Worm (Caenorhabditis elegans) whole organism, L1 larva: ENCODE results near the gene F11D5.1.

Experiments
- C04F5.9 ChIP-seq: sonication (generic microtip); optimal IDR thresholded peaks from 2 replicates; lab custom pipeline; 2016; ENCODE audit warnings: missing genetic modification characterization, missing compliant biosample characterization
- ets-5 ChIP-seq: fragments of 200-800 bp; sonication (Bioruptor generic); IDR thresholded peaks from 2 replicates; pipeline ENCODE4 v1.3.6; 2022; ENCODE audit warnings: missing genetic modification characterization, missing compliant biosample characterization
- lsy-2 ChIP-seq, 2 experiments: fragments of 150-350 bp; optimal IDR thresholded peaks; 2 replicates each; lab custom pipeline; 2014; ENCODE audit warnings: missing biosample characterization in 2 of 2, missing genetic modification characterization in 2 of 2
- nhr-11 ChIP-seq: fragments of 150-350 bp; optimal IDR thresholded peaks from 2 replicates; lab custom pipeline; 2014; ENCODE audit warnings: missing biosample characterization, missing genetic modification characterization
- nhr-19 ChIP-seq: fragments of 200-800 bp; sonication (Bioruptor generic); conservative IDR thresholded peaks from 2 replicates; pipeline ENCODE4 v1.3.6; 2022; ENCODE audit warnings: missing genetic modification characterization, missing compliant biosample characterization
- snpc-4 ChIP-seq: fragments of 150-350 bp; optimal IDR thresholded peaks from 2 replicates; lab custom pipeline; 2014; ENCODE audit warnings: missing biosample characterization, missing genetic modification characterization

ce11 chrX:3315014-3315413 lies 17.9 kb upstream of the F11D5.1 start, which contains the start of gene ddr-2:
- no peak for TF ChIP-seq snpc-4 (tag; lab: Kevin White, UChicago)
- TF ChIP-seq nhr-19 (GFP tag; lab: Robert Waterston, UW): no peak
- no peak for TF ChIP-seq lsy-2 (tag; optimal IDR thresholded peaks at IDR 0.05; lab: Kevin White, UChicago)
- no peak for TF ChIP-seq ets-5
- no peak for TF ChIP-seq C04F5.9 (tag; lab: Kevin White, UChicago)
- TF ChIP-seq nhr-11: no peak
